Worm (Caenorhabditis elegans) whole organism, L3 larva: ENCODE measurements around the gene snt-7.

Experiments
- R02D3.7 ChIP-seq: fragments of 150-350 bp; optimal IDR thresholded peaks from 2 replicates; lab custom pipeline; 2014; ENCODE audit warnings: missing biosample characterization, missing genetic modification characterization
- daf-12 ChIP-seq: fragments of 150-350 bp; optimal IDR thresholded peaks from 2 replicates; lab custom pipeline; 2014; ENCODE audit warnings: missing biosample characterization, missing genetic modification reagents, missing genetic modification characterization
- lin-39 ChIP-seq: fragments of 150-350 bp; optimal IDR thresholded peaks from 2 replicates; lab custom pipeline; 2018; ENCODE audit warnings: missing biosample characterization, missing genetic modification reagents, missing genetic modification characterization
- nhr-76 ChIP-seq: fragments of 150-350 bp; sonication (generic microtip); optimal IDR thresholded peaks from 5 replicates; lab custom pipeline; 2014; ENCODE audit warnings: missing biosample characterization, missing genetic modification characterization
- ztf-11 ChIP-seq: fragments of 150-350 bp; optimal IDR thresholded peaks from 2 replicates; lab custom pipeline; 2014; ENCODE audit warnings: missing biosample characterization, missing genetic modification characterization

ce11 chrX:15166122-15166521 is 32.8 kb downstream of the snt-7 start, which contains the start of gene T10B10.8:
- TF ChIP-seq daf-12 (tag; lab: Kevin White, UChicago) (no peak), nhr-76 (tag; lab: Kevin White, UChicago) (no peak), ztf-11 (no peak), R02D3.7 (tag; lab: Kevin White, UChicago) (no peak), lin-39 (no peak)
